Fruit fly (Drosophila melanogaster) whole organism, pupa: ENCODE measurements around the gene CG32444.
A peak's percentile ranks its signal among the peaks of the same experiment; 100 is the strongest.

Source experiments
- CG10348 ChIP-seq: fragments of 200-800 bp; sonication (Bioruptor generic); IDR thresholded peaks from 2 replicates; pipeline ENCODE4 v1.3.6; 2022; ENCODE audit warnings: missing biosample characterization, missing genetic modification characterization
- CG12605 ChIP-seq: fragments of 200-800 bp; sonication (Bioruptor generic); IDR thresholded peaks from 2 replicates; pipeline ENCODE4 v1.3.6; 2022; ENCODE audit warnings: missing biosample characterization, missing genetic modification characterization
- CG13204 ChIP-seq: fragments of 200-800 bp; sonication (Bioruptor generic); optimal IDR thresholded peaks from 2 replicates; lab custom pipeline; 2018; ENCODE audit warnings: missing biosample characterization, mild to moderate bottlenecking, missing genetic modification characterization, moderate library complexity
- CG14655 ChIP-seq: fragments of 200-800 bp; sonication (Bioruptor generic); optimal IDR thresholded peaks from 3 replicates; lab custom pipeline; 2017; ENCODE audit warnings: mild to moderate bottlenecking, missing biosample characterization, missing genetic modification reagents, missing genetic modification characterization
- CG15710 ChIP-seq: fragments of 200-800 bp; sonication (Bioruptor generic); optimal IDR thresholded peaks from 2 replicates; lab custom pipeline; 2018; ENCODE audit warnings: missing biosample characterization, mild to moderate bottlenecking, missing genetic modification characterization, moderate library complexity
- CG17806 ChIP-seq: fragments of 200-800 bp; sonication (Bioruptor generic); optimal IDR thresholded peaks from 2 replicates; lab custom pipeline; 2018; ENCODE audit warnings: missing biosample characterization, mild to moderate bottlenecking, missing genetic modification characterization, moderate library complexity
- CG32121 ChIP-seq: fragments of 200-800 bp; sonication (Bioruptor generic); IDR thresholded peaks from 2 replicates; pipeline ENCODE4 v1.3.6; 2022; ENCODE audit warnings: missing biosample characterization, missing genetic modification characterization
- CG34367 ChIP-seq: fragments of 200-800 bp; sonication (Bioruptor generic); optimal IDR thresholded peaks from 2 replicates; lab custom pipeline; 2018; ENCODE audit warnings: missing biosample characterization, mild to moderate bottlenecking, missing genetic modification characterization
- CG4496 ChIP-seq: fragments of 200-800 bp; sonication (Bioruptor generic); IDR thresholded peaks from 3 replicates; pipeline ENCODE4 v1.3.6; 2022; ENCODE audit warnings: missing biosample characterization, missing genetic modification characterization
- CG8159 ChIP-seq: fragments of 200-800 bp; sonication (Bioruptor generic); optimal IDR thresholded peaks from 3 replicates; lab custom pipeline; 2018; ENCODE audit warnings: missing biosample characterization, mild to moderate bottlenecking, missing genetic modification characterization, moderate library complexity
- CG8301 ChIP-seq: fragments of 200-800 bp; sonication (Bioruptor generic); optimal IDR thresholded peaks from 2 replicates; lab custom pipeline; 2018; ENCODE audit warnings: missing biosample characterization, mild to moderate bottlenecking, missing genetic modification characterization
- CG9948 ChIP-seq: fragments of 200-800 bp; sonication (Bioruptor generic); optimal IDR thresholded peaks from 2 replicates; lab custom pipeline; 2018; ENCODE audit warnings: missing biosample characterization, mild to moderate bottlenecking, missing genetic modification characterization, moderate library complexity
- D1 ChIP-seq: fragments of 200-800 bp; sonication (Bioruptor generic); optimal IDR thresholded peaks from 2 replicates; lab custom pipeline; 2018; ENCODE audit warnings: missing biosample characterization, mild to moderate bottlenecking, missing genetic modification characterization, moderate library complexity
- Ets98B ChIP-seq: fragments of 200-800 bp; sonication (Bioruptor generic); IDR thresholded peaks from 2 replicates; pipeline ENCODE4 v1.3.6; 2022; ENCODE audit warnings: missing biosample characterization, missing genetic modification characterization
- Pif1A ChIP-seq: fragments of 200-800 bp; sonication (Bioruptor generic); optimal IDR thresholded peaks from 3 replicates; lab custom pipeline; 2016; ENCODE audit warnings: missing biosample characterization, missing genetic modification characterization
- Pif1B ChIP-seq: fragments of 200-800 bp; sonication (Bioruptor generic); optimal IDR thresholded peaks from 3 replicates; lab custom pipeline; 2016; ENCODE audit warnings: missing biosample characterization, missing genetic modification characterization
- Snoo ChIP-seq: fragments of 200-800 bp; sonication (Bioruptor generic); optimal IDR thresholded peaks from 3 replicates; lab custom pipeline; 2017; ENCODE audit warnings: missing biosample characterization, mild to moderate bottlenecking, missing genetic modification characterization, inconsistent platforms
- fd96Ca ChIP-seq: fragments of 200-800 bp; sonication (Bioruptor generic); IDR thresholded peaks from 3 replicates; pipeline ENCODE4 v1.3.6; 2022; ENCODE audit warnings: missing biosample characterization, missing genetic modification characterization
- gl ChIP-seq: fragments of 200-800 bp; sonication (Bioruptor generic); optimal IDR thresholded peaks from 2 replicates; lab custom pipeline; 2018; ENCODE audit warnings: missing biosample characterization, mild to moderate bottlenecking, missing genetic modification characterization
- rn ChIP-seq: fragments of 200-800 bp; sonication (Bioruptor generic); IDR thresholded peaks from 2 replicates; pipeline ENCODE4 v1.3.6; 2022; ENCODE audit warnings: missing biosample characterization, missing genetic modification characterization

CG32444 gene

dm6 chr3L:21610535-21610934 lies 26.2 kb upstream of the CG32444 start:
- TF ChIP-seq CG4496 (GFP tag; lab: Robert Waterston, UW) (no peak), CG10348 (GFP tag; lab: Robert Waterston, UW) (no peak), Pif1A (GFP tag; lab: Kevin White, UChicago) (no peak), CG9948 (tag; lab: Kevin White, UChicago) (no peak), rn (GFP tag; lab: Robert Waterston, UW) (no peak), CG12605 (GFP tag; lab: Robert Waterston, UW) (no peak), CG17806 (no peak), CG15710 (tag; lab: Kevin White, UChicago) (no peak)
- TF ChIP-seq, all 21 proteins: peak for 0

- no peak for TF ChIP-seq CG15710 (tag; lab: Kevin White, UChicago)
- no peak for TF ChIP-seq CG13204
- TF ChIP-seq CG8159 (tag; lab: Kevin White, UChicago), result no peak
- no peak for TF ChIP-seq Pif1B (GFP tag; lab: Kevin White, UChicago)
- no peak for TF ChIP-seq CG34367
- no peak for TF ChIP-seq Snoo (tag; lab: Kevin White, UChicago)
- TF ChIP-seq CG32121 (GFP tag; lab: Robert Waterston, UW), result no peak
- TF ChIP-seq CG17806, result no peak
- no peak for TF ChIP-seq Pif1A (GFP tag; lab: Kevin White, UChicago)
- TF ChIP-seq, all 21 proteins: peak for 0
Measured at dm6 chr3L:21617354-21617753, 19.4 kb upstream of the CG32444 start, which contains the start of the genes S1P and CG11307. Gene S1P (minus strand): TSS chr3L:21617376. Gene CG11307 (plus strand): TSS chr3L:21617623.

dm6 chr3L:21625547-21625946 lies 11.2 kb upstream of the CG32444 start, which contains the start of the genes CG7166 and Alg11:
Gene CG7166 (minus strand): TSS chr3L:21625647.
Gene Alg11 (plus strand): TSS chr3L:21625806.
- no peak for TF ChIP-seq CG8159 (tag; lab: Kevin White, UChicago)
- TF ChIP-seq rn (GFP tag; lab: Robert Waterston, UW), result no peak
- no peak for TF ChIP-seq CG15710 (tag; lab: Kevin White, UChicago)
- TF ChIP-seq CG17806, result no peak
- TF ChIP-seq gl (tag; lab: Kevin White, UChicago), result no peak
- no peak for TF ChIP-seq CG10348 (GFP tag; lab: Robert Waterston, UW)
- no peak for TF ChIP-seq CG9948 (tag; lab: Kevin White, UChicago)
- no peak for TF ChIP-seq fd96Ca (GFP tag; lab: Robert Waterston, UW)
- TF ChIP-seq, all 21 proteins: peak for 0

- TF ChIP-seq D1 (tag; lab: Kevin White, UChicago) (peak; percentile 70), CG32121 (GFP tag; lab: Robert Waterston, UW) (no peak), CG12605 (GFP tag; lab: Robert Waterston, UW) (no peak)
Measured at dm6 chr3L:21626036-21626614, 10.6 kb upstream of the CG32444 start.

dm6 chr3L:21634152-21634689 lies 2.5 kb upstream of the CG32444 start, which contains the start of gene MED1:
Gene MED1 (minus strand): TSS chr3L:21634446.
- TF ChIP-seq Snoo (tag; lab: Kevin White, UChicago) (no peak), CG8301 (tag; lab: Kevin White, UChicago) (no peak), Pif1A (GFP tag; lab: Kevin White, UChicago) (no peak), CG32121 (GFP tag; lab: Robert Waterston, UW) (no peak), gl (tag; lab: Kevin White, UChicago) (no peak), CG9948 (tag; lab: Kevin White, UChicago) (no peak), D1 (tag; lab: Kevin White, UChicago) (no peak), CG13204 (no peak), CG34367 (no peak), CG12605 (GFP tag; lab: Robert Waterston, UW) (no peak), CG15710 (tag; lab: Kevin White, UChicago) (no peak), rn (GFP tag; lab: Robert Waterston, UW) (no peak), CG8159 (tag; lab: Kevin White, UChicago) (no peak), CG4496 (GFP tag; lab: Robert Waterston, UW) (no peak), CG17806 (no peak)

- TF ChIP-seq CG14655 (no peak), rn (GFP tag; lab: Robert Waterston, UW) (no peak), CG8159 (tag; lab: Kevin White, UChicago) (no peak), fd96Ca (GFP tag; lab: Robert Waterston, UW) (no peak), CG9948 (tag; lab: Kevin White, UChicago) (no peak), CG12605 (GFP tag; lab: Robert Waterston, UW) (no peak), CG15710 (tag; lab: Kevin White, UChicago) (no peak), CG32121 (GFP tag; lab: Robert Waterston, UW) (no peak), CG8301 (tag; lab: Kevin White, UChicago) (no peak), CG34367 (no peak), gl (tag; lab: Kevin White, UChicago) (no peak), Pif1A (GFP tag; lab: Kevin White, UChicago) (no peak), CG10348 (GFP tag; lab: Robert Waterston, UW) (no peak), Ets98B (GFP tag; lab: Robert Waterston, UW) (no peak), CG4496 (GFP tag; lab: Robert Waterston, UW) (no peak), CG13204 (no peak), Snoo (tag; lab: Kevin White, UChicago) (no peak), Pif1B (GFP tag; lab: Kevin White, UChicago) (no peak)
Measured at dm6 chr3L:21635208-21635607, 1.5 kb upstream of the CG32444 start, which contains the start of gene ORMDL. Gene ORMDL (plus strand): TSS chr3L:21635305.
